Fruit fly (Drosophila melanogaster) whole organism, embryonic: ENCODE data around the gene CG32074.
A peak's percentile ranks its signal among the peaks of the same experiment; 100 is the strongest.

Experiments used
- Atf6 ChIP-seq: fragments of 200-800 bp; sonication (Bioruptor generic); IDR thresholded peaks from 2 replicates; pipeline ENCODE4 v1.3.6; 2022; ENCODE audit warnings: missing biosample characterization, missing genetic modification characterization
- B-H1 ChIP-seq: fragments of 200-800 bp; sonication (Bioruptor generic); IDR thresholded peaks from 3 replicates; pipeline ENCODE4 v1.3.6; 2022; ENCODE audit warnings: missing biosample characterization, missing genetic modification characterization
- BEAF-32 ChIP-seq: fragments of 200-800 bp; sonication (Bioruptor generic); optimal IDR thresholded peaks from 3 replicates; lab custom pipeline; 2017; ENCODE audit warnings: missing biosample characterization, missing genetic modification characterization, mild to moderate bottlenecking, moderate library complexity, missing genetic modification reagents
- CG11504 ChIP-seq: fragments of 200-800 bp; sonication (Bioruptor generic); optimal IDR thresholded peaks from 3 replicates; lab custom pipeline; 2019; ENCODE audit warnings: missing biosample characterization, mild to moderate bottlenecking, missing genetic modification characterization, moderate library complexity
- CG15073 ChIP-seq: fragments of 200-800 bp; sonication (Bioruptor generic); optimal IDR thresholded peaks from 2 replicates; lab custom pipeline; 2016; ENCODE audit warnings: missing biosample characterization, missing genetic modification characterization
- CG17385 ChIP-seq: fragments of 200-800 bp; sonication (Bioruptor generic); optimal IDR thresholded peaks from 3 replicates; lab custom pipeline; 2018; ENCODE audit warnings: missing biosample characterization, mild to moderate bottlenecking, missing genetic modification characterization
- CG2875 ChIP-seq: fragments of 200-800 bp; sonication (Bioruptor generic); optimal IDR thresholded peaks from 2 replicates; lab custom pipeline; 2017; ENCODE audit warnings: missing biosample characterization, mild to moderate bottlenecking, missing genetic modification characterization, missing genetic modification reagents
- CG32767 ChIP-seq: fragments of 200-800 bp; sonication (Bioruptor generic); IDR thresholded peaks from 2 replicates; pipeline ENCODE4 v1.3.6; 2022; ENCODE audit warnings: missing biosample characterization, missing genetic modification characterization
- CG3838 ChIP-seq: fragments of 200-800 bp; sonication (Bioruptor generic); optimal IDR thresholded peaks from 3 replicates; lab custom pipeline; 2016; ENCODE audit warnings: missing biosample characterization, missing genetic modification characterization
- CG4707 ChIP-seq: fragments of 200-800 bp; sonication (Bioruptor generic); optimal IDR thresholded peaks from 2 replicates; lab custom pipeline; 2018; ENCODE audit warnings: missing biosample characterization, mild to moderate bottlenecking, missing genetic modification characterization, moderate library complexity
- CG6813 ChIP-seq: fragments of 200-800 bp; sonication (Bioruptor generic); optimal IDR thresholded peaks from 2 replicates; lab custom pipeline; 2017; ENCODE audit warnings: missing biosample characterization, missing genetic modification characterization, mild to moderate bottlenecking, moderate library complexity, missing genetic modification reagents
- CG7745 ChIP-seq: fragments of 200-800 bp; sonication (Bioruptor generic); optimal IDR thresholded peaks from 2 replicates; lab custom pipeline; 2018; ENCODE audit warnings: missing biosample characterization, mild to moderate bottlenecking, missing genetic modification characterization, moderate library complexity
- CG7987 ChIP-seq: fragments of 200-800 bp; sonication (Bioruptor generic); optimal IDR thresholded peaks from 2 replicates; lab custom pipeline; 2018; ENCODE audit warnings: missing biosample characterization, mild to moderate bottlenecking, missing genetic modification characterization, moderate library complexity
- CG8089 ChIP-seq: fragments of 200-800 bp; sonication (Bioruptor generic); optimal IDR thresholded peaks from 3 replicates; lab custom pipeline; 2016; ENCODE audit warnings: missing biosample characterization, missing genetic modification characterization
- D ChIP-seq, 2 experiments: fragments of 200-800 bp in 1 of 2; fragments of >200 bp in 1 of 2; sonication (Bioruptor generic) in 1 of 2; optimal IDR thresholded peaks; 2 replicates in 1 of 2; 3 replicates in 1 of 2; lab custom pipeline; 2017; ENCODE audit warnings: mild to moderate bottlenecking in 1 of 2, missing biosample characterization in 1 of 2, missing genetic modification characterization in 1 of 2, missing genetic modification reagents in 1 of 2
- D19B ChIP-seq: fragments of 200-800 bp; sonication (Bioruptor generic); optimal IDR thresholded peaks from 2 replicates; lab custom pipeline; 2017; ENCODE audit warnings: missing biosample characterization, mild to moderate bottlenecking, missing genetic modification characterization
- Dbx ChIP-seq: fragments of 200-800 bp; sonication (Bioruptor generic); IDR thresholded peaks from 3 replicates; pipeline ENCODE4 v1.3.6; 2022; ENCODE audit warnings: missing biosample characterization, missing genetic modification characterization
- Deaf1 ChIP-seq: fragments of 200-800 bp; optimal IDR thresholded peaks from 3 replicates; lab custom pipeline; 2019; ENCODE audit warnings: missing biosample characterization, mild to moderate bottlenecking, missing genetic modification characterization, moderate library complexity
- Dip3 ChIP-seq: fragments of 200-800 bp; sonication (Bioruptor generic); optimal IDR thresholded peaks from 3 replicates; lab custom pipeline; 2016; ENCODE audit warnings: missing biosample characterization, missing genetic modification characterization
- ERR ChIP-seq: fragments of 200-800 bp; sonication (Bioruptor generic); optimal IDR thresholded peaks from 2 replicates; lab custom pipeline; 2016; ENCODE audit warnings: missing biosample characterization, missing genetic modification characterization
- H15 ChIP-seq: fragments of 200-800 bp; sonication (Bioruptor generic); IDR thresholded peaks from 3 replicates; pipeline ENCODE4 v1.3.6; 2022; ENCODE audit warnings: missing biosample characterization, missing genetic modification characterization
- HLHmδ ChIP-seq: fragments of 200-800 bp; sonication (Bioruptor generic); optimal IDR thresholded peaks from 2 replicates; lab custom pipeline; 2018; ENCODE audit warnings: missing biosample characterization, mild to moderate bottlenecking, missing genetic modification characterization, moderate library complexity
- Hr51 ChIP-seq, 2 experiments: fragments of 200-800 bp; sonication (Bioruptor generic); optimal IDR thresholded peaks; 2 replicates in 1 of 2; 3 replicates in 1 of 2; lab custom pipeline; 2016 to 2018; ENCODE audit warnings: missing biosample characterization in 2 of 2, missing genetic modification characterization in 2 of 2, mild to moderate bottlenecking in 1 of 2, moderate library complexity in 1 of 2
- Jarid2 ChIP-seq: fragments of 200-800 bp; sonication (Bioruptor generic); optimal IDR thresholded peaks from 3 replicates; lab custom pipeline; 2017; ENCODE audit warnings: mild to moderate bottlenecking, missing biosample characterization, missing genetic modification reagents, missing genetic modification characterization
- Myb ChIP-seq: fragments of 200-800 bp; sonication (Bioruptor generic); optimal IDR thresholded peaks from 2 replicates; lab custom pipeline; 2016; ENCODE audit warnings: missing biosample characterization, missing genetic modification characterization
- NK7.1 ChIP-seq: fragments of 200-800 bp; sonication (Bioruptor generic); optimal IDR thresholded peaks from 3 replicates; lab custom pipeline; 2016; ENCODE audit warnings: missing biosample characterization, missing genetic modification characterization
- Oaz ChIP-seq: fragments of 200-800 bp; sonication (Bioruptor generic); IDR thresholded peaks from 2 replicates; pipeline ENCODE4 v1.3.6; 2022; ENCODE audit warnings: missing biosample characterization, missing genetic modification characterization
- Opbp ChIP-seq: fragments of 200-800 bp; sonication (Bioruptor generic); IDR thresholded peaks from 3 replicates; pipeline ENCODE4 v1.3.6; 2022; ENCODE audit warnings: missing biosample characterization, missing genetic modification characterization; ENCODE audit not compliant: partially characterized antibody
- Scr ChIP-seq: fragments of 200-800 bp; sonication (Bioruptor generic); IDR thresholded peaks from 2 replicates; pipeline ENCODE4 v1.3.6; 2022; ENCODE audit warnings: missing biosample characterization, missing genetic modification characterization; ENCODE audit not compliant: partially characterized antibody
- Side ChIP-seq: fragments of 200-800 bp; sonication (Bioruptor generic); optimal IDR thresholded peaks from 2 replicates; lab custom pipeline; 2016; ENCODE audit warnings: missing biosample characterization, missing genetic modification characterization
- Sox100B ChIP-seq: fragments of 200-800 bp; sonication (Bioruptor generic); optimal IDR thresholded peaks from 3 replicates; lab custom pipeline; 2018; ENCODE audit warnings: missing biosample characterization, mild to moderate bottlenecking, missing genetic modification characterization
- Sry-β ChIP-seq: fragments of 200-800 bp; sonication (Bioruptor generic); optimal IDR thresholded peaks from 2 replicates; lab custom pipeline; 2018; ENCODE audit warnings: missing biosample characterization, mild to moderate bottlenecking, missing genetic modification characterization, moderate library complexity
- Ssrp ChIP-seq: fragments of 200-800 bp; sonication (Bioruptor generic); optimal IDR thresholded peaks from 2 replicates; lab custom pipeline; 2018; ENCODE audit warnings: missing biosample characterization, mild to moderate bottlenecking, missing genetic modification characterization, moderate library complexity
- bsh ChIP-seq, 2 experiments: fragments of 200-800 bp; sonication (Bioruptor generic); optimal IDR thresholded peaks; 2 replicates each; lab custom pipeline; 2017 to 2018; ENCODE audit warnings: mild to moderate bottlenecking in 2 of 2, missing biosample characterization in 2 of 2, missing genetic modification characterization in 2 of 2, moderate library complexity in 1 of 2
- cas ChIP-seq: fragments of 200-800 bp; sonication (Bioruptor generic); IDR thresholded peaks from 2 replicates; pipeline ENCODE4 v1.3.6; 2022; ENCODE audit warnings: missing biosample characterization, missing genetic modification characterization
- cg ChIP-seq: fragments of 200-800 bp; sonication (Bioruptor generic); optimal IDR thresholded peaks from 3 replicates; lab custom pipeline; 2019; ENCODE audit warnings: missing biosample characterization, mild to moderate bottlenecking, missing genetic modification characterization, moderate library complexity
- dan ChIP-seq: fragments of 200-800 bp; sonication (Bioruptor generic); IDR thresholded peaks from 2 replicates; pipeline ENCODE4 v1.3.6; 2022; ENCODE audit warnings: missing biosample characterization, missing genetic modification characterization
- dati ChIP-seq: fragments of 200-800 bp; sonication (Bioruptor generic); IDR thresholded peaks from 2 replicates; pipeline ENCODE4 v1.3.6; 2022; ENCODE audit warnings: missing biosample characterization, missing genetic modification characterization
- eve ChIP-seq, 2 experiments: fragments of >200 bp; optimal IDR thresholded peaks; 2 replicates each; lab custom pipeline; 2017; ENCODE audit warnings: missing biosample characterization in 2 of 2, missing genetic modification characterization in 2 of 2
- fru ChIP-seq: fragments of >200 bp; optimal IDR thresholded peaks from 2 replicates; lab custom pipeline; 2017
- gsb-n ChIP-seq: fragments of 200-800 bp; sonication (Bioruptor generic); optimal IDR thresholded peaks from 3 replicates; lab custom pipeline; 2018; ENCODE audit warnings: missing biosample characterization, mild to moderate bottlenecking, missing genetic modification characterization
- inv ChIP-seq: fragments of 200-800 bp; sonication (Bioruptor generic); IDR thresholded peaks from 2 replicates; pipeline ENCODE4 v1.3.6; 2022; ENCODE audit warnings: missing biosample characterization, missing genetic modification characterization; ENCODE audit not compliant: partially characterized antibody
- jigr1 ChIP-seq: fragments of 200-800 bp; sonication (Bioruptor generic); IDR thresholded peaks from 3 replicates; pipeline ENCODE4 v1.3.6; 2022; ENCODE audit warnings: missing biosample characterization, missing genetic modification characterization
- sisA ChIP-seq: fragments of 200-800 bp; sonication (Bioruptor generic); IDR thresholded peaks from 2 replicates; pipeline ENCODE4 v1.3.6; 2022; ENCODE audit warnings: missing biosample characterization, missing genetic modification characterization
- sqz ChIP-seq: fragments of 200-800 bp; sonication (Bioruptor generic); optimal IDR thresholded peaks from 3 replicates; lab custom pipeline; 2018; ENCODE audit warnings: missing biosample characterization, mild to moderate bottlenecking, missing genetic modification characterization
- sr ChIP-seq: fragments of 200-800 bp; sonication (Bioruptor generic); IDR thresholded peaks from 3 replicates; pipeline ENCODE4 v1.3.6; 2022; ENCODE audit warnings: missing biosample characterization, missing genetic modification characterization
- wdn ChIP-seq: fragments of 200-800 bp; sonication (Bioruptor generic); IDR thresholded peaks from 2 replicates; pipeline ENCODE4 v1.3.6; 2022; ENCODE audit warnings: missing biosample characterization, missing genetic modification characterization
- z ChIP-seq: fragments of 200-800 bp; sonication (Bioruptor generic); IDR thresholded peaks from 3 replicates; pipeline ENCODE4 v1.3.6; 2022; ENCODE audit warnings: missing biosample characterization, missing genetic modification characterization

Gene CG32074

DNA sequence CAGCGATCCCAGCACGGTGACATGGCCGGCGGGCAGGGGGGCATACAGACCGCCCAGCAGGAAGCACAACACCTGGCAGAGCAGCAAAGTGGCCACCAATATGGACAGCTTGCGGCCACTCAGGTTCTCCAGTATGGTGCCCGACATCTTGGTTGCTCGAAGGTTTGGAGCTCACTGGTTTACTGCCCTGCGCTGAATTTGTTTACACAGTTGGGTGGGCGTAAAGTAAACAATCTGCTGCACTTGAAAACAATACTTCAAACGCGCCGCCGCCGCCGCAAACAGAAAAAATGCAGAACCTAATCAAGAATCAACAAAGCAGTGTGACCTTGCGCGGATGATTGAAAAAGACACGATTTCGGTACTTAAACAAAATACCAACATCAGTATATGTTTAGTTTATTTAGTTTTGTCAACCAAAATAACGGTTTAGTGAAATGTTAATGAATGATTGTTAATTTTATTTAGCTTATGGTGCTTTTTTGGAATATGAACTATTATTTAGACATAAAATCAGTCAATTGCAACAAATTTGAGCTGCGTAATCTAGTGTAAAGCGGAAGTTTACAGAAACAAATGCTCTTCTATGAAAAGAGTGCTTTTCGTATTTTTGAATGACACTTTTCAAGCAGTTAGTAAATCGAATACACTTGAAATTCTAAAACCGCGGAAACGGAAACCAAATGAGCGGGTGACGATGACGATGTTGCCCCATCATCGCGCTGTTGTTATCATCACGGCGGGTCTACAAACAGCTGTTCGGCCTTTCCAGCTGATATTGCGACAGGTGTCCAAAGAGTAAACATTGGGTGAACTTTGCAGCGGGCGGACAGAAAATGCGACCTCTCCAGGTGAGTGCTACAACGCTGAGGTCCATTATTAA lies 37.4 kb upstream of the CG32074 start, which contains the start of the genes wls and Adck5 (continued):
- TF ChIP-seq dan (no peak), cas (GFP tag; lab: Robert Waterston, UW) (no peak), Myb (GFP tag; lab: Kevin White, UChicago) (peak; percentile 71), fru (no peak), gsb-n (no peak), CG11504 (no peak), Atf6 (0 out of 2 replicates have a peak, but pooled peaks have one; percentile 26), CG7745 (tag; lab: Kevin White, UChicago) (no peak), HLHmδ (GFP tag; lab: Kevin White, UChicago) (peak; percentile 44), sqz (GFP tag; lab: Kevin White, UChicago) (peak; percentile 18), B-H1 (GFP tag; lab: Robert Waterston, UW) (no peak), H15 (GFP tag; lab: Robert Waterston, UW) (no peak), CG2875 (peak; percentile 25), dati (GFP tag; lab: Robert Waterston, UW) (no peak), sr (GFP tag; lab: Robert Waterston, UW) (0 out of 3 replicates have a peak, but pooled peaks have one; percentile 46), Dip3 (GFP tag; lab: Kevin White, UChicago) (peak; percentile 12), Oaz (GFP tag; lab: Robert Waterston, UW) (no peak), Side (peak; percentile 70), CG15073 (GFP tag; lab: Kevin White, UChicago) (no peak), D19B (GFP tag; lab: Kevin White, UChicago) (no peak), CG6813 (GFP tag; lab: Kevin White, UChicago) (peak; percentile 67), Opbp (GFP tag; lab: Robert Waterston, UW) (no peak), CG8089 (GFP tag; lab: Kevin White, UChicago) (peak; percentile 67), bsh (GFP tag; optimal IDR thresholded peaks at IDR 0.05; lab: Kevin White, UChicago) (peak in 1 of 2 experiments; percentile 42), BEAF-32 (GFP tag; lab: Kevin White, UChicago) (peak; percentile 41), ERR (no peak), Sox100B (no peak), eve (GFP tag; optimal IDR thresholded peaks at IDR 0.05; lab: Kevin White, UChicago) (no peak), CG17385 (GFP tag; lab: Kevin White, UChicago) (peak; percentile 56), Ssrp (tag; lab: Kevin White, UChicago) (peak; percentile 6), z (GFP tag; lab: Robert Waterston, UW) (no peak), wdn (GFP tag; lab: Robert Waterston, UW) (0 out of 2 replicates have a peak, but pooled peaks have one; percentile 13), CG3838 (GFP tag; lab: Kevin White, UChicago) (no peak), Scr (GFP tag; lab: Robert Waterston, UW) (no peak; the same call in 1 of the 2 replicates), CG4707 (GFP tag; lab: Kevin White, UChicago) (peak; percentile 45), Sry-β (GFP tag; lab: Kevin White, UChicago) (no peak), Deaf1 (tag; lab: Kevin White, UChicago) (no peak), sisA (no peak), cg (GFP tag; lab: Kevin White, UChicago) (no peak), CG32767 (GFP tag; lab: Robert Waterston, UW) (no peak), Jarid2 (no peak), D (optimal IDR thresholded peaks at IDR 0.05; lab: Kevin White, UChicago) (no peak), D (GFP tag; optimal IDR thresholded peaks at IDR 0.05; lab: Kevin White, UChicago) (no peak), Hr51 (GFP tag; optimal IDR thresholded peaks at IDR 0.05; lab: Kevin White, UChicago) (no peak), inv (no peak), CG7987 (peak; percentile 81), Dbx (GFP tag; lab: Robert Waterston, UW) (0 out of 3 replicates have a peak, but pooled peaks have one; percentile 22), NK7.1 (GFP tag; lab: Kevin White, UChicago) (no peak), jigr1 (GFP tag; lab: Robert Waterston, UW) (no peak)
